Fruit fly (Drosophila melanogaster) whole organism: ENCODE data around the gene milt.

Experiments used
- CG8478 ChIP-seq: fragments of >200 bp; optimal IDR thresholded peaks from 2 replicates; lab custom pipeline; 2018; ENCODE audit warnings: inconsistent platforms
- EcR ChIP-seq, 2 experiments: fragments of >200 bp; optimal IDR thresholded peaks; 2 replicates each; lab custom pipeline; 2017; ENCODE audit warnings: missing biosample characterization in 2 of 2, missing genetic modification characterization in 2 of 2, missing genetic modification reagents in 2 of 2
- pan ChIP-seq: fragments of >200 bp; optimal IDR thresholded peaks from 2 replicates; lab custom pipeline; 2017
- psq ChIP-seq: fragments of >200 bp; optimal IDR thresholded peaks from 2 replicates; lab custom pipeline; 2017

dm6 chr2L:6991085-6991484 lies 46.5 kb upstream of the milt start:
- TF ChIP-seq psq (no peak), pan (lab: Kevin White, UChicago) (no peak), CG8478 (lab: Kevin White, UChicago) (no peak), EcR (GFP tag; optimal IDR thresholded peaks at IDR 0.05; lab: Kevin White, UChicago) (no peak)
